Fruit fly (Drosophila melanogaster) Kc167 (cell line): ENCODE measurements around the gene kud.

Source experiments
- psq ChIP-seq: fragments of >200 bp; optimal IDR thresholded peaks from 2 replicates; lab custom pipeline; 2017; ENCODE audit warnings: missing external identifiers
- ttk ChIP-seq: sonication (Bioruptor generic); optimal IDR thresholded peaks from 2 replicates; lab custom pipeline; 2017; ENCODE audit warnings: missing external identifiers

- TF ChIP-seq psq (no peak), ttk (lab: Kevin White, UChicago) (no peak)
These were observed 47.1 kb upstream of the kud start for dm6 chr3L:16891914-16892313.
